Fruit fly (Drosophila melanogaster): ENCODE results near the gene CG15210.

The CG15210 gene

DNA sequence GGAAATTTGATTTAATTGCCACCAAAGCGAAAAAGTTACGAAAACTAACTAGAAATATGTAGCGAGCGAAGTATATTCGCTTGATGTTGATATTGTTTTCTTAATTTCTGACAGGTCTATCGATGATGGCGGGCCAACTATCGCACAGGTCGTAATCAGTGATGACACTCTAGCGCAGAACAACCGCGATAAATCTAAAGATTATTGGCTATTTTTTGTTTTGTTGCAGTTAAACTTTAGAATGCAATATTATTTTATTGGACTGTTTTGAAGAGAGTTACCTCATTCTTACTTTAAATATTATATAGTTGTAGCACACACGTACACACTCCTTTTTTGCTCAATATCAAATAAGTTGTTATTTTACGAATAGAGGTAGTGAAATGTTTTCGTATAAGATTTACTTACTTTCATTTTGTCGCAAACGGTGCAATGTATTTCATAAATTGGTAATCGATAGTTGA, 8.0 kb downstream of the CG15210 start, which contains the start of gene sbr (continued):
- TF ChIP-seq Pdp1 (GFP tag; optimal IDR thresholded peaks at IDR 0.05) (peak in 1 of 2 experiments; percentile 8), Atf6 (GFP tag; IDR thresholded peaks at IDR 0.05) (no peak), CG7963 (GFP tag; IDR thresholded peaks at IDR 0.05; ENCODE audit: partially characterized antibody) (peak; percentile 64; the same call in 1 of the 3 replicates), ERR (GFP tag; optimal IDR thresholded peaks at IDR 0.05) (no peak), Dref (GFP tag; IDR thresholded peaks at IDR 0.05) (peak; percentile 69), CG13287 (GFP tag; IDR thresholded peaks at IDR 0.05; ENCODE audit: partially characterized antibody) (peak; percentile 78), sna (GFP tag; IDR thresholded peaks at IDR 0.05; ENCODE audit: partially characterized antibody) (0 out of 2 replicates have a peak, but pooled peaks have one; percentile 45), CG3847 (GFP tag; IDR thresholded peaks at IDR 0.05) (peak; percentile 35; the same call in 1 of the 2 replicates), CG15514 (GFP tag; optimal IDR thresholded peaks at IDR 0.05) (peak; percentile 17), ato (GFP tag; IDR thresholded peaks at IDR 0.05; ENCODE audit: partially characterized antibody) (0 out of 2 replicates have a peak, but pooled peaks have one; percentile 13), so (GFP tag; IDR thresholded peaks at IDR 0.05) (no peak), Poxn (GFP tag; IDR thresholded peaks at IDR 0.05) (no peak), ewg (GFP tag; optimal IDR thresholded peaks at IDR 0.05) (no peak), CG7786 (GFP tag; optimal IDR thresholded peaks at IDR 0.05) (peak; percentile 2), CG30403 (GFP tag; optimal IDR thresholded peaks at IDR 0.05) (peak; percentile 42), unc-4 (GFP tag; IDR thresholded peaks at IDR 0.05; ENCODE audit: partially characterized antibody) (peak; percentile 75), dmrt99B (tag; optimal IDR thresholded peaks at IDR 0.05) (no peak), CG14441 (GFP tag; IDR thresholded peaks at IDR 0.05) (no peak), MBD-R2 (GFP tag; IDR thresholded peaks at IDR 0.05) (peak; percentile 15; the same call in 1 of the 2 replicates), pzg (GFP tag; optimal IDR thresholded peaks at IDR 0.05) (peak; percentile 40), grau (tag; optimal IDR thresholded peaks at IDR 0.05) (peak; percentile 30), phol (tag; optimal IDR thresholded peaks at IDR 0.05) (peak; percentile 73), dmrt11E (tag; optimal IDR thresholded peaks at IDR 0.05) (peak; percentile 5), HmgZ (tag; optimal IDR thresholded peaks at IDR 0.05) (no peak), Dek (tag; optimal IDR thresholded peaks at IDR 0.05) (no peak), CG9727 (GFP tag; optimal IDR thresholded peaks at IDR 0.05) (peak; percentile 8), CG32532 (GFP tag; IDR thresholded peaks at IDR 0.05) (0 out of 2 replicates have a peak, but pooled peaks have one; percentile 12), HLH4C (GFP tag; IDR thresholded peaks at IDR 0.05; ENCODE audit: partially characterized antibody) (peak; percentile 78), CG6813 (GFP tag; optimal IDR thresholded peaks at IDR 0.05) (no peak), CG13296 (GFP tag; optimal IDR thresholded peaks at IDR 0.05) (no peak), CG2129 (GFP tag; IDR thresholded peaks at IDR 0.05; ENCODE audit: partially characterized antibody) (peak; percentile 27; the same call in 1 of the 2 replicates), Lpt (GFP tag; optimal IDR thresholded peaks at IDR 0.05) (no peak), nerfin-2 (GFP tag; IDR thresholded peaks at IDR 0.05; ENCODE audit: partially characterized antibody) (peak; percentile 62), trem (tag; optimal IDR thresholded peaks at IDR 0.05) (peak; percentile 14), Med (GFP tag) (peak; percentile 38), Sry-β (GFP tag; optimal IDR thresholded peaks at IDR 0.05) (peak; percentile 83), CG15073 (GFP tag; optimal IDR thresholded peaks at IDR 0.05) (no peak), lola (GFP tag; optimal IDR thresholded peaks at IDR 0.05) (peak in 1 of 3 experiments; percentile 24), gfzf (GFP tag; optimal IDR thresholded peaks at IDR 0.05) (peak; percentile 35), aop (GFP tag; IDR thresholded peaks at IDR 0.05) (no peak), pho (GFP tag; optimal IDR thresholded peaks at IDR 0.05) (peak; percentile 1), Rfx (GFP tag; IDR thresholded peaks at IDR 0.05) (peak; percentile 47; the same call in 1 of the 2 replicates), CG16813 (GFP tag; IDR thresholded peaks at IDR 0.05; ENCODE audit: partially characterized antibody) (peak; percentile 87), CG13775 (GFP tag; optimal IDR thresholded peaks at IDR 0.05) (peak; percentile 14), CG4617 (GFP tag; optimal IDR thresholded peaks at IDR 0.05; ENCODE audit: borderline replicate concordance) (peak; percentile 18), CG34224 (GFP tag; IDR thresholded peaks at IDR 0.05; ENCODE audit: partially characterized antibody) (peak; percentile 74), mam (GFP tag; optimal IDR thresholded peaks at IDR 0.05) (peak; percentile 27)

Data from whole organism, embryonic.